Fruit fly (Drosophila melanogaster) whole organism: ENCODE measurements around the gene CG33096.

Experiments used
- CG8478 ChIP-seq: fragments of >200 bp; optimal IDR thresholded peaks from 2 replicates; lab custom pipeline; 2018; ENCODE audit warnings: inconsistent platforms
- Dll ChIP-seq: fragments of >200 bp; optimal IDR thresholded peaks from 2 replicates; lab custom pipeline; 2017
- EcR ChIP-seq, 2 experiments: fragments of >200 bp; optimal IDR thresholded peaks; 2 replicates each; lab custom pipeline; 2017; ENCODE audit warnings: missing biosample characterization in 2 of 2, missing genetic modification characterization in 2 of 2, missing genetic modification reagents in 2 of 2
- pan ChIP-seq: fragments of >200 bp; optimal IDR thresholded peaks from 2 replicates; lab custom pipeline; 2017
- psq ChIP-seq: fragments of >200 bp; optimal IDR thresholded peaks from 2 replicates; lab custom pipeline; 2017
- usp ChIP-seq: fragments of >200 bp; optimal IDR thresholded peaks from 2 replicates; lab custom pipeline; 2017; ENCODE audit warnings: missing biosample characterization, missing genetic modification characterization, mixed read lengths

CG33096 gene

dm6 chr3R:25066856-25067255, 30.6 kb upstream of the CG33096 start:
- no peak for TF ChIP-seq EcR (GFP tag; optimal IDR thresholded peaks at IDR 0.05; lab: Kevin White, UChicago)
- no peak for TF ChIP-seq psq (lab: Kevin White, UChicago)
- no peak for TF ChIP-seq usp (GFP tag; lab: Kevin White, UChicago)
- TF ChIP-seq CG8478 (lab: Kevin White, UChicago): no peak
- TF ChIP-seq pan (lab: Kevin White, UChicago): no peak
- TF ChIP-seq Dll (lab: Kevin White, UChicago): no peak

dm6 chr3R:25069569-25069968, 27.9 kb upstream of the CG33096 start, which contains the start of the genes Stt3B and CG11839:
Gene Stt3B (minus strand): TSS chr3R:25069637.
Gene CG11839 (plus strand): TSS chr3R:25069927.
- TF ChIP-seq CG8478 (lab: Kevin White, UChicago): no peak
- TF ChIP-seq EcR (GFP tag; optimal IDR thresholded peaks at IDR 0.05; lab: Kevin White, UChicago): no peak
- no peak for TF ChIP-seq Dll (lab: Kevin White, UChicago)
- TF ChIP-seq usp (GFP tag; lab: Kevin White, UChicago): no peak
- no peak for TF ChIP-seq psq (lab: Kevin White, UChicago)
- no peak for TF ChIP-seq pan (lab: Kevin White, UChicago)

dm6 chr3R:25070871-25071270, 26.6 kb upstream of the CG33096 start, which contains the start of gene CG11836:
Gene CG11836 (plus strand): TSS chr3R:25071126.
- no peak for TF ChIP-seq usp (GFP tag; lab: Kevin White, UChicago)

- TF ChIP-seq CG8478 (lab: Kevin White, UChicago) (no peak), EcR (GFP tag; optimal IDR thresholded peaks at IDR 0.05; lab: Kevin White, UChicago) (no peak), Dll (lab: Kevin White, UChicago) (no peak), usp (GFP tag; lab: Kevin White, UChicago) (no peak), psq (lab: Kevin White, UChicago) (no peak), pan (lab: Kevin White, UChicago) (no peak)
Observed at dm6 chr3R:25074558-25074964, 22.9 kb upstream of the CG33096 start, which contains the start of the genes shams and CG11920. Gene shams (minus strand): TSS chr3R:25074607. Gene CG11920 (plus strand): TSS chr3R:25074877.

dm6 chr3R:25077280-25077820, 20.1 kb upstream of the CG33096 start:
- TF ChIP-seq EcR (GFP tag; optimal IDR thresholded peaks at IDR 0.05; lab: Kevin White, UChicago) (no peak), Dll (lab: Kevin White, UChicago) (no peak), CG8478 (lab: Kevin White, UChicago) (no peak), pan (lab: Kevin White, UChicago) (no peak), usp (GFP tag; lab: Kevin White, UChicago) (no peak), psq (lab: Kevin White, UChicago) (no peak)

- no peak for TF ChIP-seq Dll (lab: Kevin White, UChicago)
- no peak for TF ChIP-seq usp (GFP tag; lab: Kevin White, UChicago)
- TF ChIP-seq psq (lab: Kevin White, UChicago): no peak
- no peak for TF ChIP-seq CG8478 (lab: Kevin White, UChicago)
- TF ChIP-seq pan (lab: Kevin White, UChicago): no peak
- TF ChIP-seq EcR (GFP tag; optimal IDR thresholded peaks at IDR 0.05; lab: Kevin White, UChicago): no peak
Observed at dm6 chr3R:25078665-25079064, 18.8 kb upstream of the CG33096 start.

- TF ChIP-seq CG8478 (lab: Kevin White, UChicago) (peak; percentile 54), usp (GFP tag; lab: Kevin White, UChicago) (no peak)
Observed at dm6 chr3R:25080446-25080845, 17.0 kb upstream of the CG33096 start.

- TF ChIP-seq pan (lab: Kevin White, UChicago): no peak
- TF ChIP-seq Dll (lab: Kevin White, UChicago): peak; percentile 82
Observed at dm6 chr3R:25082348-25082747, 15.1 kb upstream of the CG33096 start, which contains the start of gene fd96Ca. Gene fd96Ca (plus strand): TSS chr3R:25082684.

- TF ChIP-seq Dll (lab: Kevin White, UChicago) (no peak), pan (lab: Kevin White, UChicago) (no peak), EcR (GFP tag; optimal IDR thresholded peaks at IDR 0.05; lab: Kevin White, UChicago) (no peak), psq (lab: Kevin White, UChicago) (no peak), usp (GFP tag; lab: Kevin White, UChicago) (no peak), CG8478 (lab: Kevin White, UChicago) (peak; percentile 38)
Observed at dm6 chr3R:25094639-25095038, 2.8 kb upstream of the CG33096 start, which contains the start of gene fd96Cb. Gene fd96Cb (plus strand): TSS chr3R:25095012.

- TF ChIP-seq CG8478 (lab: Kevin White, UChicago): no peak
- TF ChIP-seq psq (lab: Kevin White, UChicago): no peak
- TF ChIP-seq EcR (GFP tag; optimal IDR thresholded peaks at IDR 0.05; lab: Kevin White, UChicago): no peak
- TF ChIP-seq pan (lab: Kevin White, UChicago): no peak
- TF ChIP-seq usp (GFP tag; lab: Kevin White, UChicago): no peak
- TF ChIP-seq Dll (lab: Kevin White, UChicago): no peak
Observed at dm6 chr3R:25102253-25102652, 4.8 kb downstream of the CG33096 start, which contains the start of gene CG45095. Gene CG45095 (plus strand): TSS chr3R:25102553.

- TF ChIP-seq pan (lab: Kevin White, UChicago): no peak
- TF ChIP-seq CG8478 (lab: Kevin White, UChicago): no peak
- TF ChIP-seq usp (GFP tag; lab: Kevin White, UChicago): no peak
- TF ChIP-seq Dll (lab: Kevin White, UChicago): no peak
- no peak for TF ChIP-seq psq (lab: Kevin White, UChicago)
- no peak for TF ChIP-seq EcR (GFP tag; optimal IDR thresholded peaks at IDR 0.05; lab: Kevin White, UChicago)
Observed at dm6 chr3R:25108932-25109331, 11.5 kb downstream of the CG33096 start, which contains the start of gene CG34027. Gene CG34027 (minus strand): TSS chr3R:25109032.

- TF ChIP-seq CG8478 (lab: Kevin White, UChicago) (no peak), usp (GFP tag; lab: Kevin White, UChicago) (no peak), psq (lab: Kevin White, UChicago) (no peak), EcR (GFP tag; optimal IDR thresholded peaks at IDR 0.05; lab: Kevin White, UChicago) (no peak), Dll (lab: Kevin White, UChicago) (no peak), pan (lab: Kevin White, UChicago) (no peak)
Observed at dm6 chr3R:25112466-25112939, 15.0 kb downstream of the CG33096 start, which contains the start of gene Nepl16. Gene Nepl16 (minus strand): TSS chr3R:25112516.
